Fruit fly (Drosophila melanogaster) whole organism, larva: ENCODE results near the gene CG17105.
A peak's percentile ranks its signal among the peaks of the same experiment; 100 is the strongest.

ENCODE experiments used
- noc ChIP-seq: fragments of 200-800 bp; sonication (Bioruptor generic); optimal IDR thresholded peaks from 3 replicates; lab custom pipeline; 2019; ENCODE audit warnings: missing biosample characterization, mild to moderate bottlenecking, missing genetic modification characterization, moderate library complexity

CG17105 gene

dm6 chr2L:10676933-10677714 is 3.7 kb upstream of the CG17105 start, which contains the start of gene CG17104:
Gene CG17104 (plus strand): TSS chr2L:10677198.
- TF ChIP-seq noc = peak; percentile 38

dm6 chr2L:10677715-10678088 is 3.1 kb upstream of the CG17105 start:
- TF ChIP-seq noc = no peak

- TF ChIP-seq noc = peak; percentile 10
Measured at dm6 chr2L:10679568-10679967, 1.3 kb upstream of the CG17105 start.

- TF ChIP-seq noc = no peak
Measured at dm6 chr2L:10681602-10682001, 772 bp downstream of the CG17105 start, which contains the start of gene CG17107. Gene CG17107 (plus strand): TSS chr2L:10681902.

dm6 chr2L:10682197-10682596 is 1.4 kb downstream of the CG17105 start:
- TF ChIP-seq noc = no peak

- TF ChIP-seq noc = peak; percentile 58
Measured at dm6 chr2L:10682912-10683311, 2.1 kb downstream of the CG17105 start.

- TF ChIP-seq noc = no peak
Measured at dm6 chr2L:10684309-10684708, 3.5 kb downstream of the CG17105 start, which contains the start of gene CG7299. Gene CG7299 (minus strand): TSS chr2L:10684409.

- no peak for TF ChIP-seq noc
Measured at dm6 chr2L:10685666-10686065, 4.8 kb downstream of the CG17105 start.

dm6 chr2L:10687009-10687793 is 6.4 kb downstream of the CG17105 start, which contains the start of gene CG7296:
Gene CG7296 (minus strand): TSS chr2L:10687066.
- no peak for TF ChIP-seq noc

dm6 chr2L:10687794-10688185 is 7.0 kb downstream of the CG17105 start:
- TF ChIP-seq noc = no peak

dm6 chr2L:10688764-10689163 is 7.9 kb downstream of the CG17105 start:
- TF ChIP-seq noc = no peak

- no peak for TF ChIP-seq noc
Measured at dm6 chr2L:10689221-10690034, 8.6 kb downstream of the CG17105 start, which contains the start of gene CG7294. Gene CG7294 (minus strand): TSS chr2L:10689271.

- no peak for TF ChIP-seq noc
Measured at dm6 chr2L:10693018-10693417, 12.2 kb downstream of the CG17105 start.

- no peak for TF ChIP-seq noc
Measured at dm6 chr2L:10694053-10694618, 13.3 kb downstream of the CG17105 start, which contains the start of gene CG17108. Gene CG17108 (minus strand): TSS chr2L:10694103.

dm6 chr2L:10697992-10698391 is 17.2 kb downstream of the CG17105 start, which contains the start of gene CG7300:
Gene CG7300 (minus strand): TSS chr2L:10698043.
- peak; percentile 80 for TF ChIP-seq noc

dm6 chr2L:10701499-10702062 is 20.8 kb downstream of the CG17105 start, which contains the start of gene Lip1:
Gene Lip1 (minus strand): TSS chr2L:10701544.
- TF ChIP-seq noc = no peak
